Worm (Caenorhabditis elegans) whole organism, young adult: ENCODE results near the gene F22F7.3.

Experiments used
- B0035.1 ChIP-seq: sonication (generic microtip); optimal IDR thresholded peaks from 2 replicates; lab custom pipeline; 2016; ENCODE audit warnings: missing genetic modification characterization, mild to moderate bottlenecking, missing compliant biosample characterization, missing genotype, missing genetic modification reagents
- C17E4.6 ChIP-seq: fragments of 200-800 bp; sonication (Bioruptor generic); IDR thresholded peaks from 2 replicates; pipeline ENCODE4 v1.3.6; 2022; ENCODE audit warnings: missing genetic modification reagents, missing genetic modification characterization, missing compliant biosample characterization
- F22D6.2 ChIP-seq: sonication (generic microtip); optimal IDR thresholded peaks from 2 replicates; lab custom pipeline; 2016; ENCODE audit warnings: mild to moderate bottlenecking, missing genetic modification characterization, missing compliant biosample characterization
- F33H1.4 ChIP-seq: fragments of 200-800 bp; sonication (Bioruptor generic); IDR thresholded peaks from 2 replicates; pipeline ENCODE4 v1.3.6; 2022; ENCODE audit warnings: missing genetic modification reagents, missing genetic modification characterization, missing compliant biosample characterization
- F39B2.1 ChIP-seq: fragments of 200-800 bp; sonication (Bioruptor generic); IDR thresholded peaks from 2 replicates; pipeline ENCODE4 v1.3.6; 2022; ENCODE audit warnings: missing genetic modification reagents, missing genetic modification characterization, missing compliant biosample characterization
- F55B11.4 ChIP-seq: sonication (generic microtip); optimal IDR thresholded peaks from 2 replicates; lab custom pipeline; 2016; ENCODE audit warnings: missing compliant biosample characterization, missing genetic modification characterization, borderline replicate concordance; ENCODE audit not compliant: insufficient read depth
- F57A8.1 ChIP-seq: fragments of 200-800 bp; sonication (Bioruptor generic); optimal IDR thresholded peaks from 2 replicates; lab custom pipeline; 2018; ENCODE audit warnings: mild to moderate bottlenecking, missing genetic modification characterization, moderate library complexity, missing compliant biosample characterization
- K12H6.12 ChIP-seq: fragments of 200-800 bp; sonication (Bioruptor generic); optimal IDR thresholded peaks from 2 replicates; lab custom pipeline; 2018; ENCODE audit warnings: mild to moderate bottlenecking, missing genetic modification characterization, missing compliant biosample characterization
- T26A5.8 ChIP-seq: sonication (generic microtip); optimal IDR thresholded peaks from 2 replicates; lab custom pipeline; 2016; ENCODE audit warnings: missing genetic modification characterization, missing compliant biosample characterization
- Y53G8AR.9 ChIP-seq: fragments of 200-800 bp; sonication (Bioruptor generic); conservative IDR thresholded peaks from 2 replicates; pipeline ENCODE4 v1.3.6; 2022; ENCODE audit warnings: missing genetic modification reagents, missing genetic modification characterization, missing compliant biosample characterization
- ZK185.1 ChIP-seq: sonication (generic microtip); optimal IDR thresholded peaks from 2 replicates; lab custom pipeline; 2016; ENCODE audit warnings: mild to moderate bottlenecking, missing genetic modification characterization, missing compliant biosample characterization; ENCODE audit not compliant: poor library complexity, severe bottlenecking
- akir-1 ChIP-seq: fragments of 200-800 bp; sonication (Bioruptor generic); optimal IDR thresholded peaks from 2 replicates; lab custom pipeline; 2018; ENCODE audit warnings: mild to moderate bottlenecking, missing genetic modification characterization, moderate library complexity, missing compliant biosample characterization
- ama-1 ChIP-seq, 3 experiments: fragments of 150-350 bp in 1 of 3; sonication (generic microtip) in 2 of 3; optimal IDR thresholded peaks; 2 replicates each; lab custom pipeline; 2014 to 2018; ENCODE audit warnings: missing biosample characterization in 2 of 3, missing genetic modification characterization in 2 of 3, missing genetic modification reagents in 2 of 3
- aptf-2 ChIP-seq: fragments of 200-800 bp; sonication (Bioruptor generic); conservative IDR thresholded peaks from 2 replicates; pipeline ENCODE4 v1.3.6; 2022; ENCODE audit warnings: missing genetic modification reagents, missing genetic modification characterization, missing compliant biosample characterization
- atf-7 ChIP-seq: sonication (generic microtip); optimal IDR thresholded peaks from 2 replicates; lab custom pipeline; 2017; ENCODE audit warnings: mild to moderate bottlenecking, missing genetic modification characterization, missing compliant biosample characterization
- athp-1 ChIP-seq: sonication (generic microtip); optimal IDR thresholded peaks from 2 replicates; lab custom pipeline; 2017; ENCODE audit warnings: mild to moderate bottlenecking, missing genetic modification characterization, missing compliant biosample characterization
- attf-5 ChIP-seq: fragments of 200-800 bp; sonication (Bioruptor generic); optimal IDR thresholded peaks from 2 replicates; lab custom pipeline; 2018; ENCODE audit warnings: mild to moderate bottlenecking, missing genetic modification characterization, missing compliant biosample characterization
- attf-6 ChIP-seq: fragments of 200-800 bp; sonication (Bioruptor generic); IDR thresholded peaks from 2 replicates; pipeline ENCODE4 v1.3.6; 2022; ENCODE audit warnings: missing genetic modification reagents, missing genetic modification characterization, missing compliant biosample characterization
- cebp-2 ChIP-seq: fragments of 200-800 bp; sonication (Bioruptor generic); IDR thresholded peaks from 2 replicates; pipeline ENCODE4 v1.3.6; 2022; ENCODE audit warnings: missing genetic modification characterization, missing compliant biosample characterization
- ceh-91 ChIP-seq: fragments of 200-800 bp; sonication (Bioruptor generic); IDR thresholded peaks from 2 replicates; pipeline ENCODE4 v1.3.6; 2022; ENCODE audit warnings: missing genetic modification reagents, missing genetic modification characterization, missing compliant biosample characterization
- dpff-1 ChIP-seq: sonication (generic microtip); optimal IDR thresholded peaks from 2 replicates; lab custom pipeline; 2017; ENCODE audit warnings: mild to moderate bottlenecking, missing genetic modification characterization, missing compliant biosample characterization
- efl-1 ChIP-seq: fragments of 150-350 bp; optimal IDR thresholded peaks from 2 replicates; lab custom pipeline; 2014; ENCODE audit warnings: missing biosample characterization, missing genetic modification reagents, missing genetic modification characterization
- egl-18 ChIP-seq: fragments of 200-800 bp; sonication (Bioruptor generic); IDR thresholded peaks from 2 replicates; pipeline ENCODE4 v1.3.6; 2022; ENCODE audit warnings: missing genetic modification reagents, missing genetic modification characterization, missing compliant biosample characterization
- egl-44 ChIP-seq: fragments of 200-800 bp; sonication (Bioruptor generic); IDR thresholded peaks from 2 replicates; pipeline ENCODE4 v1.3.6; 2022; ENCODE audit warnings: missing genetic modification reagents, missing genetic modification characterization, missing compliant biosample characterization
- fkh-3 ChIP-seq: sonication (generic microtip); optimal IDR thresholded peaks from 2 replicates; lab custom pipeline; 2016; ENCODE audit warnings: mild to moderate bottlenecking, missing genetic modification characterization, missing compliant biosample characterization
- hmg-20 ChIP-seq: fragments of 200-800 bp; sonication (Bioruptor generic); IDR thresholded peaks from 2 replicates; pipeline ENCODE4 v1.3.6; 2022; ENCODE audit warnings: missing genetic modification reagents, missing genetic modification characterization, missing compliant biosample characterization
- lin-26 ChIP-seq: fragments of 200-800 bp; sonication (Bioruptor generic); IDR thresholded peaks from 2 replicates; pipeline ENCODE4 v1.3.6; 2022; ENCODE audit warnings: missing genetic modification reagents, missing genetic modification characterization, missing compliant biosample characterization
- lin-35 ChIP-seq, 3 experiments: fragments of 150-350 bp in 2 of 3; sonication (generic microtip) in 1 of 3; optimal IDR thresholded peaks; 2 replicates each; lab custom pipeline; 2014 to 2018; ENCODE audit warnings: missing biosample characterization in 3 of 3, missing genetic modification characterization in 3 of 3, missing genetic modification reagents in 3 of 3
- lin-54 ChIP-seq: fragments of 200-800 bp; sonication (Bioruptor generic); optimal IDR thresholded peaks from 2 replicates; lab custom pipeline; 2018; ENCODE audit warnings: mild to moderate bottlenecking, missing genetic modification characterization, missing compliant biosample characterization
- lsl-1 ChIP-seq: fragments of 200-800 bp; sonication (Bioruptor generic); optimal IDR thresholded peaks from 2 replicates; lab custom pipeline; 2018; ENCODE audit warnings: mild to moderate bottlenecking, missing genetic modification characterization, moderate library complexity, missing compliant biosample characterization
- mes-4 ChIP-seq: sonication (generic microtip); optimal IDR thresholded peaks from 2 replicates; lab custom pipeline; 2016; ENCODE audit warnings: missing genotype, missing genetic modification characterization, missing compliant biosample characterization
- nhr-120 ChIP-seq: fragments of 200-800 bp; sonication (Bioruptor generic); IDR thresholded peaks from 2 replicates; pipeline ENCODE4 v1.3.6; 2022; ENCODE audit warnings: missing genetic modification characterization, missing compliant biosample characterization
- nhr-179 ChIP-seq: sonication (generic microtip); optimal IDR thresholded peaks from 2 replicates; lab custom pipeline; 2016; ENCODE audit warnings: mild to moderate bottlenecking, missing genetic modification characterization, missing compliant biosample characterization
- nhr-27 ChIP-seq: fragments of 200-800 bp; sonication (Bioruptor generic); optimal IDR thresholded peaks from 2 replicates; lab custom pipeline; 2018; ENCODE audit warnings: mild to moderate bottlenecking, missing genetic modification characterization, moderate library complexity, missing compliant biosample characterization
- nhr-80 ChIP-seq: sonication (generic microtip); optimal IDR thresholded peaks from 2 replicates; lab custom pipeline; 2016; ENCODE audit warnings: missing genetic modification characterization, missing compliant biosample characterization
- rcor-1 ChIP-seq: fragments of 200-800 bp; sonication (Bioruptor generic); IDR thresholded peaks from 2 replicates; pipeline ENCODE4 v1.3.6; 2022; ENCODE audit warnings: missing genetic modification reagents, missing genetic modification characterization, missing compliant biosample characterization
- repo-1 ChIP-seq: sonication (generic microtip); optimal IDR thresholded peaks from 2 replicates; lab custom pipeline; 2017; ENCODE audit warnings: mild to moderate bottlenecking, missing genetic modification characterization, missing compliant biosample characterization
- snpc-1.1 ChIP-seq: sonication (generic microtip); optimal IDR thresholded peaks from 2 replicates; lab custom pipeline; 2017; ENCODE audit warnings: missing genetic modification characterization, mild to moderate bottlenecking, missing compliant biosample characterization, antibody characterized with exemption, moderate library complexity, missing genotype, missing genetic modification reagents; ENCODE audit not compliant: insufficient read depth
- somi-1 ChIP-seq: fragments of 200-800 bp; sonication (Bioruptor generic); optimal IDR thresholded peaks from 2 replicates; lab custom pipeline; 2018; ENCODE audit warnings: mild to moderate bottlenecking, missing genetic modification characterization, missing compliant biosample characterization
- unc-130 ChIP-seq: sonication (generic microtip); optimal IDR thresholded peaks from 2 replicates; lab custom pipeline; 2016; ENCODE audit warnings: missing genetic modification reagents, missing genetic modification characterization, missing compliant biosample characterization
- ztf-18 ChIP-seq: sonication (generic microtip); optimal IDR thresholded peaks from 2 replicates; lab custom pipeline; 2016; ENCODE audit warnings: missing genotype, mild to moderate bottlenecking, missing genetic modification characterization, missing compliant biosample characterization
- ztf-22 ChIP-seq: fragments of 200-800 bp; sonication (Bioruptor generic); optimal IDR thresholded peaks from 2 replicates; lab custom pipeline; 2018; ENCODE audit warnings: mild to moderate bottlenecking, missing genetic modification characterization, moderate library complexity, missing compliant biosample characterization
- ztf-25 ChIP-seq: fragments of 200-800 bp; sonication (Bioruptor generic); IDR thresholded peaks from 2 replicates; pipeline ENCODE4 v1.3.6; 2022; ENCODE audit warnings: missing genetic modification reagents, missing genetic modification characterization, missing compliant biosample characterization
- ztf-28 ChIP-seq: fragments of 200-800 bp; sonication (Bioruptor generic); IDR thresholded peaks from 2 replicates; pipeline ENCODE4 v1.3.6; 2022; ENCODE audit warnings: missing genetic modification reagents, missing genetic modification characterization, missing compliant biosample characterization

The F22F7.3 gene

ce11 chrV:2109295-2109694 is 1.2 kb upstream of the F22F7.3 start, which contains the start of gene ckb-4:
Gene ckb-4 (minus strand): TSS chrV:2109434.
- TF ChIP-seq Y53G8AR.9 (no peak), nhr-80 (tag; lab: Kevin White, UChicago) (peak; percentile 22), mes-4 (tag; lab: Kevin White, UChicago) (no peak), ztf-25 (GFP tag; lab: Robert Waterston, UW) (no peak), lin-35 (GFP tag; optimal IDR thresholded peaks at IDR 0.05; lab: Kevin White, UChicago) (no peak), hmg-20 (GFP tag; lab: Robert Waterston, UW) (no peak), ztf-18 (tag; lab: Kevin White, UChicago) (no peak)

DNA sequence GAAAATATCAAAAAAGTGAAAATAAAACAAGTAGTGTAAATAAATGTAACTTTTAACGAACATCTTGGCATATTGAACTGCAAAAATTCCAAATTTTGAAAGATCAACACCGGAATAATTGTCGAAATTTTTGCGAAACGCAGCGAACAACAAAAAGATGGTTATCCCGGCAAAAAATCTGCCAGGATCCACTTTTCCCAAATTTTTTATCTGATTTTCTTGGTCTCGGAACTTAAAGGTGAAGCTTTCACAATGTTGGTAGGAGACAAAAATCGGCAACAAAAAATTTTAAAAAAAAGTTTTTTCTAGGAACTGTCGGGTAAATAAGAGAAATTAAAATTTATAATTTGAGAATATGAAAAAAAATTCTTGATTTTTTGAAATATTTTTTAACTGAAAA is 8.1 kb downstream of the F22F7.3 start, which contains the start of gene bgnt-1.2:
TSS of gene bgnt-1.2 (minus strand) at position 101 of the 400 bp plus-strand sequence.
- TF ChIP-seq efl-1 (no peak), C17E4.6 (GFP tag; lab: Robert Waterston, UW) (no peak), F22D6.2 (tag; lab: Kevin White, UChicago) (no peak), ceh-91 (no peak), rcor-1 (GFP tag; lab: Robert Waterston, UW) (no peak), cebp-2 (GFP tag; lab: Robert Waterston, UW) (no peak), egl-44 (GFP tag; lab: Robert Waterston, UW) (no peak), fkh-3 (no peak), somi-1 (GFP tag; lab: Kevin White, UChicago) (no peak), lin-54 (GFP tag; lab: Kevin White, UChicago) (no peak), attf-5 (GFP tag; lab: Kevin White, UChicago) (no peak)
- TF ChIP-seq, all 124 proteins: peak for 0

DNA sequence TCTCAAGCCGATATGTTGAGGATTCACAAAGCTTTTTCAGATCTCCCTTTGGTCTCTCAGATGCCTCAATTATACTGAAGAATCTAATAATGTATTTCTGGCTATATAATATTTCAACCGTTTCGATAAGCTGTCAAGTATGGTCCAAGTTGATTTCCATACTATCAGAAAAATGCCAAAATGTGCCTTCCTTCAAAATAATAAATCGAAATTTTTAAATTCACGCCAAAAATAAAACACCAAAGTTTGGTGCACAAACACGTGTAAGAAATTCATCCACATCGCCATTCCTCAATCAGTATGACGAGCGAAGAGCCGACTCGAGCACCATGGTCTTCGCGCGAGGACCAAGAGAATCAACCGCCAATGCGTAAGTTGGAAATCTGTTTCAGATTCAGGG is 9.1 kb downstream of the F22F7.3 start, which contains the start of gene F22F7.11:
TSS of gene F22F7.11 (plus strand) at position 301 of the 400 bp plus-strand sequence.
- TF ChIP-seq ztf-22 (GFP tag; lab: Kevin White, UChicago) (no peak), F33H1.4 (GFP tag; lab: Robert Waterston, UW) (no peak), nhr-120 (GFP tag; lab: Robert Waterston, UW) (no peak), ztf-25 (GFP tag; lab: Robert Waterston, UW) (no peak), nhr-179 (tag; lab: Kevin White, UChicago) (no peak), dpff-1 (no peak), fkh-3 (no peak), lsl-1 (no peak), lin-26 (no peak), ama-1 (optimal IDR thresholded peaks at IDR 0.05; lab: Kevin White, UChicago) (no peak), ama-1 (GFP tag; optimal IDR thresholded peaks at IDR 0.05; lab: Kevin White, UChicago) (no peak), hmg-20 (GFP tag; lab: Robert Waterston, UW) (no peak), T26A5.8 (tag; lab: Kevin White, UChicago) (no peak)
- TF ChIP-seq, all 124 proteins: peak for 0

ce11 chrV:2121910-2122362 is 11.5 kb downstream of the F22F7.3 start, which contains the start of gene F22F7.8:
Gene F22F7.8 (minus strand): TSS chrV:2121960.
- TF ChIP-seq egl-18 (GFP tag; lab: Robert Waterston, UW) = no peak
- no peak for TF ChIP-seq snpc-1.1 (tag; lab: Kevin White, UChicago)
- no peak for TF ChIP-seq unc-130 (GFP tag; lab: Kevin White, UChicago)
- TF ChIP-seq F55B11.4 = no peak
- TF ChIP-seq F39B2.1 (GFP tag; lab: Robert Waterston, UW) = no peak
- no peak for TF ChIP-seq ztf-28 (GFP tag; lab: Robert Waterston, UW)
- TF ChIP-seq mes-4 (tag; lab: Kevin White, UChicago) = no peak
- TF ChIP-seq repo-1 (tag; lab: Kevin White, UChicago) = no peak
- no peak for TF ChIP-seq akir-1 (GFP tag; lab: Kevin White, UChicago)
- no peak for TF ChIP-seq athp-1 (tag; lab: Kevin White, UChicago)
- no peak for TF ChIP-seq hmg-20 (GFP tag; lab: Robert Waterston, UW)
- TF ChIP-seq aptf-2 = no peak
- no peak for TF ChIP-seq nhr-80 (tag; lab: Kevin White, UChicago)
- no peak for TF ChIP-seq F57A8.1 (GFP tag; lab: Kevin White, UChicago)
- TF ChIP-seq attf-6 = no peak
- no peak for TF ChIP-seq ZK185.1
- TF ChIP-seq B0035.1 (tag; lab: Kevin White, UChicago) = no peak
- no peak for TF ChIP-seq atf-7 (tag; lab: Kevin White, UChicago)
- no peak for TF ChIP-seq K12H6.12 (tag; lab: Kevin White, UChicago)
- TF ChIP-seq nhr-27 (tag; lab: Kevin White, UChicago) = no peak
